Worm (Caenorhabditis elegans) whole organism, L4/young adult: ENCODE results near the gene kmo-2.

Source experiments
- W03F9.2 ChIP-seq: fragments of 150-350 bp; optimal IDR thresholded peaks from 2 replicates; lab custom pipeline; 2014; ENCODE audit warnings: missing biosample characterization, missing genetic modification characterization
- him-1 ChIP-seq: sonication (generic microtip); optimal IDR thresholded peaks from 2 replicates; lab custom pipeline; 2016; ENCODE audit warnings: missing genotype, missing genetic modification reagents, missing genetic modification characterization, missing compliant biosample characterization

ce11 chrV:12024273-12024672, 44.1 kb downstream of the kmo-2 start:
- no peak for TF ChIP-seq W03F9.2 (tag; lab: Kevin White, UChicago)
- TF ChIP-seq him-1 (tag; lab: Kevin White, UChicago), result peak; percentile 41
